Worm (Caenorhabditis elegans) whole organism, L3 larva: ENCODE results near the gene nhr-271.
A peak's percentile ranks its signal among the peaks of the same experiment; 100 is the strongest.

Experiments
- aly-2 ChIP-seq: fragments of 150-350 bp; optimal IDR thresholded peaks from 2 replicates; lab custom pipeline; 2014; ENCODE audit warnings: missing biosample characterization, missing genetic modification characterization
- ama-1 ChIP-seq: fragments of 150-350 bp; optimal IDR thresholded peaks from 2 replicates; lab custom pipeline; 2018
- ceh-28 ChIP-seq: fragments of 150-350 bp; optimal IDR thresholded peaks from 2 replicates; lab custom pipeline; 2014; ENCODE audit warnings: missing biosample characterization, missing genetic modification reagents, missing genetic modification characterization
- ceh-9 ChIP-seq: sonication (generic microtip); optimal IDR thresholded peaks from 2 replicates; lab custom pipeline; 2018; ENCODE audit warnings: missing biosample characterization, missing genetic modification characterization
- daf-12 ChIP-seq: fragments of 150-350 bp; optimal IDR thresholded peaks from 2 replicates; lab custom pipeline; 2014; ENCODE audit warnings: missing biosample characterization, missing genetic modification reagents, missing genetic modification characterization
- egl-27 ChIP-seq: sonication (generic microtip); optimal IDR thresholded peaks from 4 replicates; lab custom pipeline; 2017; ENCODE audit warnings: missing biosample characterization, missing genetic modification reagents, missing genetic modification characterization
- egl-5 ChIP-seq: fragments of 150-350 bp; optimal IDR thresholded peaks from 2 replicates; lab custom pipeline; 2017; ENCODE audit warnings: missing biosample characterization, missing genetic modification reagents, missing genetic modification characterization, inconsistent platforms
- elt-1 ChIP-seq: fragments of 150-350 bp; optimal IDR thresholded peaks from 2 replicates; lab custom pipeline; 2014; ENCODE audit warnings: missing biosample characterization, missing genetic modification characterization
- elt-2 ChIP-seq: sonication (generic microtip); optimal IDR thresholded peaks from 2 replicates; lab custom pipeline; 2016; ENCODE audit warnings: missing genetic modification reagents, mild to moderate bottlenecking, missing genetic modification characterization, missing compliant biosample characterization
- elt-3 ChIP-seq, 3 experiments: fragments of 150-350 bp in 1 of 3; sonication (generic microtip) in 2 of 3; optimal IDR thresholded peaks; 2 replicates in 2 of 3; 4 replicates in 1 of 3; lab custom pipeline; 2014 to 2017; ENCODE audit warnings: missing biosample characterization in 3 of 3, missing genetic modification characterization in 3 of 3
- fkh-10 ChIP-seq: sonication (generic microtip); optimal IDR thresholded peaks from 2 replicates; lab custom pipeline; 2017; ENCODE audit warnings: missing biosample characterization, missing genetic modification reagents, missing genetic modification characterization
- jun-1 ChIP-seq: fragments of 150-350 bp; optimal IDR thresholded peaks from 2 replicates; lab custom pipeline; 2014; ENCODE audit warnings: missing biosample characterization, missing genetic modification reagents, missing genetic modification characterization
- lin-39 ChIP-seq: fragments of 150-350 bp; optimal IDR thresholded peaks from 2 replicates; lab custom pipeline; 2018; ENCODE audit warnings: missing biosample characterization, missing genetic modification reagents, missing genetic modification characterization
- lsy-12 ChIP-seq: sonication (generic microtip); optimal IDR thresholded peaks from 2 replicates; lab custom pipeline; 2016; ENCODE audit warnings: mild to moderate bottlenecking, missing genetic modification characterization, missing compliant biosample characterization
- mdl-1 ChIP-seq: fragments of 150-350 bp; optimal IDR thresholded peaks from 2 replicates; lab custom pipeline; 2014; ENCODE audit warnings: missing biosample characterization, missing genetic modification characterization
- mml-1 ChIP-seq: fragments of 150-350 bp; sonication (generic microtip); optimal IDR thresholded peaks from 3 replicates; lab custom pipeline; 2014; ENCODE audit warnings: missing biosample characterization, missing genetic modification characterization
- nhr-237 ChIP-seq: fragments of 150-350 bp; optimal IDR thresholded peaks from 2 replicates; lab custom pipeline; 2014; ENCODE audit warnings: missing biosample characterization, missing genetic modification characterization
- nhr-28 ChIP-seq: fragments of 150-350 bp; optimal IDR thresholded peaks from 2 replicates; lab custom pipeline; 2014; ENCODE audit warnings: missing biosample characterization, missing genetic modification characterization
- nhr-43 ChIP-seq: sonication (generic microtip); optimal IDR thresholded peaks from 2 replicates; lab custom pipeline; 2016; ENCODE audit warnings: mild to moderate bottlenecking, missing genetic modification characterization, missing compliant biosample characterization; ENCODE audit not compliant: poor library complexity, severe bottlenecking
- nhr-67 ChIP-seq: fragments of 150-350 bp; optimal IDR thresholded peaks from 2 replicates; lab custom pipeline; 2014; ENCODE audit warnings: missing biosample characterization, missing genetic modification characterization
- nhr-77 ChIP-seq: fragments of 150-350 bp; optimal IDR thresholded peaks from 2 replicates; lab custom pipeline; 2014; ENCODE audit warnings: missing biosample characterization, missing genetic modification characterization
- pha-4 ChIP-seq: fragments of 150-350 bp; optimal IDR thresholded peaks from 2 replicates; lab custom pipeline; 2014; ENCODE audit warnings: missing biosample characterization, missing genetic modification reagents, missing genetic modification characterization
- pqm-1 ChIP-seq: fragments of 150-350 bp; optimal IDR thresholded peaks from 2 replicates; lab custom pipeline; 2017; ENCODE audit warnings: missing biosample characterization, missing genetic modification characterization, inconsistent platforms
- skn-1 ChIP-seq: fragments of 150-350 bp; optimal IDR thresholded peaks from 2 replicates; lab custom pipeline; 2014; ENCODE audit warnings: missing biosample characterization, missing genetic modification characterization
- snpc-4 ChIP-seq: fragments of 150-350 bp; optimal IDR thresholded peaks from 2 replicates; lab custom pipeline; 2014; ENCODE audit warnings: missing biosample characterization, missing genetic modification characterization
- tbx-2 ChIP-seq: sonication (generic microtip); optimal IDR thresholded peaks from 2 replicates; lab custom pipeline; 2016; ENCODE audit warnings: mild to moderate bottlenecking, missing genetic modification characterization, missing compliant biosample characterization
- unc-39 ChIP-seq: sonication (generic microtip); optimal IDR thresholded peaks from 4 replicates; lab custom pipeline; 2017; ENCODE audit warnings: missing biosample characterization, missing genetic modification characterization
- zag-1 ChIP-seq: fragments of 150-350 bp; optimal IDR thresholded peaks from 2 replicates; lab custom pipeline; 2014; ENCODE audit warnings: missing biosample characterization, missing genetic modification characterization

Gene nhr-271

DNA sequence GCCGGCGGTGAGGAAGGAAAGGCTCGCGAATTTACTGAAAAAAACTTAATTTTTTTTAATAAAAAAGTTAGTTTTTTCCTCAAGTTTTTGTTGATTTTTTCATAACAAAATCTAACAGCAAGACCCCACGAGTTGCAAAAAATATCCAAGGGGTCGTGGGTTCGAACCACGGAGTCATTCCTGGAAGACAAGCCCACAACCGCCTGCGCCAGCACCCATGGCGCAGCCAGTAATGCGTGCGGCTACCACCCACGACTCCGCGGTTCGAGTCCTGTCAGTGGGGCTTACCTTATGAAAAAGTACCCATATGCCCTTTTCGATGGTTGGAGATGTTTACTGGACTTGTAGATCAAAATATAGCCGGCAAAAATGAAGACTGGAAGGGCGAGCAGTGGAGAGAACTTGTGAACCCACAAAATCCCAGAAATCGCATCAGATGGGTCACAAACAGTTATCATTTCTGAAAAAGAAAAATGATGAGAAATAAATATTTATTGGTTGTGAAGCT lies 42.5 kb upstream of the nhr-271 start, which contains the start of gene Y70C5A.2:
TSS of gene Y70C5A.2 (minus strand) at position 458 of the 508 bp plus-strand sequence.
- TF ChIP-seq pqm-1: no peak
- TF ChIP-seq lsy-12 (tag; lab: Kevin White, UChicago): no peak
- TF ChIP-seq jun-1 (tag; lab: Kevin White, UChicago): no peak
- no peak for TF ChIP-seq ama-1 (lab: Kevin White, UChicago)
- TF ChIP-seq pha-4 (tag; lab: Kevin White, UChicago): no peak
- TF ChIP-seq, all 47 proteins: peak for 0

DNA sequence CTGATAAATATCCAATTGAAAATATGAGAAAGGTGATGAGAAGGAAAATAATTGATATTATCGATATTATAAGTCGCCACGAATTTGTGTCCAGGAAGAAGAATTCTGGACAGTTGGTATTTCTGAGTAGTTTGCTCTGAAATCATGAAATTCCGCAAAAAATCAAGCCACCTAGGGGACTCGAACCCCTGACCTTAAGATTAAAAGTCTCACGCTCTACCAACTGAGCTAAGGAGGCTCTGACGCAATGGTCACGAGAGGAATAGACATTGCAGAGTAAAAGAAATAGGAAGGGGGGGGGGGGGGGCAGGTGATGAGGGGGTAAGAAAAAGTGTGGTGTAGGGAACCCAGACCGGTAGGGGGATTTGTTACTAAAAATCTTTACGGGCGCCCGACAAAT lies 41.6 kb upstream of the nhr-271 start:
- TF ChIP-seq ama-1 (lab: Kevin White, UChicago) (no peak), elt-2 (tag; lab: Kevin White, UChicago) (peak; percentile 18)

DNA sequence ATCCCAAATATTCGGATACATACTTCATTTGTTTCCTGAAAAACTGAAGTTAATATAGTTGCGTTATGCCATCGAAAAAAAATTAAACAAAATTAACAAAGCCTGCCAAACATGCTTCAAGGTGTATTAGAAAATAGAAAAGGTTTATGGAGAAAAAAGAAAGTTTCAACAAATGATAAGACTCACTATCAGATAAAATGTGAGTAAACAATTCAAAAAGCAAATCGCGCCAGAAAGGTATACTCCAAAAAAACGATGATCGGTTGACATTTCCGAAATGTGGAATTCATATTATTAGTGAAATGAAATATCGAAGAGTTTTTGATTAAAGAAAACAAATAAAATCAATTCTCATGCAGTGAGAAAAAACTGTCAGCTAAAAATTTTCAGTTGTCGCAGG lies 40.5 kb upstream of the nhr-271 start, which contains the start of gene Y70C5A.3:
TSS of gene Y70C5A.3 (minus strand) at position 50 of the 400 bp plus-strand sequence.
- TF ChIP-seq pqm-1 (peak; percentile 30), nhr-43 (tag; lab: Kevin White, UChicago) (no peak), elt-2 (tag; lab: Kevin White, UChicago) (peak; percentile 60), ceh-28 (no peak), aly-2 (tag; lab: Kevin White, UChicago) (no peak), pha-4 (tag; lab: Kevin White, UChicago) (peak; percentile 19), unc-39 (tag; lab: Kevin White, UChicago) (no peak), ceh-9 (no peak)

DNA sequence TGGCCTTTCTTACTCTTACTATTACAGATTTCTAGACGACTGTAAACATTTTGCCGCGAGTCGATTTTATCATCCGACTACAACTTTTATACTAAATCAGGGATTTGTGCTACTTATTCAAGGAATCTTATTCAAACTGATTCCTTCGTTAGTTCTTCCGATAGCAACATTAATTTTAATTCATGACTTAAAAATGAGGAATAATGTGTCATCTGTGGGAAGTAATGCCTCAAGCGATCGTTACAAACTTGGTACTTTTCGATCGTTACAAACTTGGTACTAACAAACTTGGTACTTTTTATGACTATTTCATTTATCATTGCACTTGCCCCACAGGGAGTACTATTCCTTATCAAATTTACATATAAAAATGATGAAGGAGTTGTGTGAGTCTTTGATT lies 37.1 kb upstream of the nhr-271 start, which contains the start of gene Y70C5A.4:
TSS of gene Y70C5A.4 (plus strand) at position 301 of the 400 bp plus-strand sequence.
- no peak for TF ChIP-seq snpc-4 (tag; lab: Kevin White, UChicago)
- no peak for TF ChIP-seq tbx-2 (tag; lab: Kevin White, UChicago)
- no peak for TF ChIP-seq nhr-28
- no peak for TF ChIP-seq zag-1
- TF ChIP-seq nhr-77: no peak
- no peak for TF ChIP-seq nhr-237 (tag; lab: Kevin White, UChicago)
- no peak for TF ChIP-seq ceh-9
- no peak for TF ChIP-seq elt-1
- no peak for TF ChIP-seq egl-27 (tag; lab: Kevin White, UChicago)
- no peak for TF ChIP-seq elt-3 (tag; optimal IDR thresholded peaks at IDR 0.05; lab: Kevin White, UChicago)
- TF ChIP-seq lin-39 (tag; lab: Kevin White, UChicago): no peak
- no peak for TF ChIP-seq mml-1 (tag; lab: Kevin White, UChicago)
- TF ChIP-seq daf-12 (tag; lab: Kevin White, UChicago): no peak
- no peak for TF ChIP-seq elt-2 (tag; lab: Kevin White, UChicago)
- no peak for TF ChIP-seq mdl-1 (tag; lab: Kevin White, UChicago)
- TF ChIP-seq nhr-67 (tag; lab: Kevin White, UChicago): no peak
- no peak for TF ChIP-seq fkh-10 (GFP tag; lab: Kevin White, UChicago)

DNA sequence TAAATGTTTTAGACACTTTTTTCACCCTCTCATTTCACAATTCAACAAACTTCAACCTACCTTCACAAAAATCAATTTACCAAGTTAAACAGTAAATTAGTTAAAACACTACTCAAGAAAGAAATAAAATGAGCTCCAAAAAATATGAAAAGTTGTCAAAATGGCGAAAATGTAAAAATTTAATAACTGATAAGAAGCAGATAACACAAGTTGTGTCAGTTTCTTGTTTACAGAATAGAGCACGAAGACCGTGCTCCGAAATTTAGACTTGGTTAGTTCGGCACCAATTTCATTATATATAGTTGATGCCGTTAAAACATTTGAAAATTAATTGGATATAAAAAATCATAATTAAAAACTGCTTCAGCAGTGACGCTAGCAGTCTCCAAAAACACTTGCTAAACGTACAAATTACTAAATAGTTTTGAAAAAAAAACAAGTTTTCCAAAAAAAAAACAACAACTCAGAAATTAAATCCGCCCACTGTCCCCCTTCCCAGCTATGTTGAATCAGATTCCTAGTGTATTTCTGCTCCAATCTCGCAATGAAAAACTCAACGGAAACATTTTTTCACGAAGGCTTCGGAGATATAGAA lies 30.6 kb upstream of the nhr-271 start, which contains the start of gene srw-54:
TSS of gene srw-54 (plus strand) at position 545 of the 595 bp plus-strand sequence.
- TF ChIP-seq skn-1 (tag; lab: Kevin White, UChicago) (no peak), pha-4 (tag; lab: Kevin White, UChicago) (peak; percentile 66), pqm-1 (peak; percentile 33), elt-2 (tag; lab: Kevin White, UChicago) (peak; percentile 76), egl-5 (tag; lab: Kevin White, UChicago) (no peak)

DNA sequence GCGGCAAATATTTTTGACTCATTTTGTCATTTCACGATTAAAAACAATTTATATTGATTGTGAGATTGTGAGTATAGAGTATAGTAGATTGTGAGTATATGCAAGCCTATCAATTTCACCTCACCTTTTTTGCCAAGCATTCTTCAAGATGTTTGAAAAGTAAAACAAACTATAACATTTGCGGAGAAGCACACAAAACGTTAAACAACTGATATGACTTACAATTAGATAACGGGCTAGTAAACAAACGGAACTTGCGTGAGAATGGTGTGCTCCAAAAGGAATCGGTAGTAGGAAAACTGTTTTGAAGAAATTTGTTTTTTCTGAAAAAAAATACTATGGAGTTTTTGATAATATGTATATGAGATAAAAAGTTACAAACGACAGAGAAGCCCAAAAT lies 29.8 kb upstream of the nhr-271 start:
- no peak for TF ChIP-seq nhr-28
- peak; percentile 48 for TF ChIP-seq jun-1 (tag; lab: Kevin White, UChicago)
- TF ChIP-seq pha-4 (tag; lab: Kevin White, UChicago): peak; percentile 48
- peak; percentile 78 for TF ChIP-seq pqm-1
- peak; percentile 87 for TF ChIP-seq elt-2 (tag; lab: Kevin White, UChicago)

DNA sequence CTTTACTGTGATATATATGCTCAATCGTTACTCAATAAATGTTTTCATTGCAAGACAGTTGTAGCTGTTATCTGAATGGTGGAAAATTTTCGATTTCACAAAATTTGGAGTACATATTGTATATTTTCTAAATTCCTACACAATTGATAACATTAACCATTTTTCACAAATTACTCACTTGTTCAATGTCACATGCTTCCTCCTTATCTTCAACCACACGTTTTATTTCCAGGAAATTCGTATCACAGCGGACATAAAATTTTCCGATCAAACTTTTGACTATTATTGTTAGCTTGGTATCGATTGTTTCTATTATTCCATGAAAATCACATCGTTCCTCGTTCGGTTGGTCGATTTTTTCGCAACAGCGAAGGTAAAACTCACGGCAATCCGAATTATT lies 28.2 kb upstream of the nhr-271 start:
- peak; percentile 81 for TF ChIP-seq pqm-1
- TF ChIP-seq fkh-10 (GFP tag; lab: Kevin White, UChicago): no peak
- peak; percentile 63 for TF ChIP-seq jun-1 (tag; lab: Kevin White, UChicago)
- peak; percentile 59 for TF ChIP-seq elt-2 (tag; lab: Kevin White, UChicago)
- peak; percentile 56 for TF ChIP-seq pha-4 (tag; lab: Kevin White, UChicago)
- TF ChIP-seq, all 47 proteins: peak for 4
